Fruit fly (Drosophila melanogaster) whole organism, embryonic: Measurements from ENCODE around the gene Cpr62Bc.

ENCODE experiments used
- Ada2b ChIP-seq: fragments of 200-800 bp; sonication (Bioruptor generic); IDR thresholded peaks from 2 replicates; pipeline ENCODE4 v1.3.6; 2022; ENCODE audit warnings: missing biosample characterization, missing genetic modification characterization
- Atf-2 ChIP-seq: fragments of 200-800 bp; sonication (Bioruptor generic); optimal IDR thresholded peaks from 2 replicates; lab custom pipeline; 2016; ENCODE audit warnings: missing biosample characterization, missing genetic modification characterization
- Awh ChIP-seq: fragments of 200-800 bp; sonication (Bioruptor generic); IDR thresholded peaks from 2 replicates; pipeline ENCODE4, ENCODE4 v1.3.6; 2022; ENCODE audit warnings: missing biosample characterization, missing genetic modification characterization
- CG10431 ChIP-seq: fragments of 200-800 bp; sonication (Bioruptor generic); optimal IDR thresholded peaks from 3 replicates; lab custom pipeline; 2018; ENCODE audit warnings: missing biosample characterization, mild to moderate bottlenecking, missing genetic modification characterization
- CG10543 ChIP-seq: fragments of 200-800 bp; sonication (Bioruptor generic); optimal IDR thresholded peaks from 3 replicates; lab custom pipeline; 2017; ENCODE audit warnings: missing biosample characterization, mild to moderate bottlenecking, missing genetic modification characterization, moderate library complexity
- CG11085 ChIP-seq: fragments of 200-800 bp; sonication (Bioruptor generic); IDR thresholded peaks from 2 replicates; pipeline ENCODE4 v1.3.6; 2022; ENCODE audit warnings: missing biosample characterization, missing genetic modification characterization
- CG12071 ChIP-seq: fragments of 200-800 bp; sonication (Bioruptor generic); optimal IDR thresholded peaks from 3 replicates; lab custom pipeline; 2018; ENCODE audit warnings: missing biosample characterization, mild to moderate bottlenecking, missing genetic modification characterization
- CG12942 ChIP-seq: fragments of 200-800 bp; sonication (Bioruptor generic); optimal IDR thresholded peaks from 3 replicates; lab custom pipeline; 2016; ENCODE audit warnings: missing biosample characterization, missing genetic modification characterization
- CG13775 ChIP-seq: fragments of 200-800 bp; sonication (Bioruptor generic); optimal IDR thresholded peaks from 3 replicates; lab custom pipeline; 2017; ENCODE audit warnings: missing biosample characterization, mild to moderate bottlenecking, missing genetic modification characterization
- CG15011 ChIP-seq: fragments of 200-800 bp; sonication (Bioruptor generic); optimal IDR thresholded peaks from 3 replicates; lab custom pipeline; 2018; ENCODE audit warnings: missing biosample characterization, mild to moderate bottlenecking, missing genetic modification characterization
- CG1603 ChIP-seq: fragments of 200-800 bp; sonication (Bioruptor generic); optimal IDR thresholded peaks from 2 replicates; lab custom pipeline; 2019; ENCODE audit warnings: missing biosample characterization, mild to moderate bottlenecking, missing genetic modification characterization, moderate library complexity
- CG16779 ChIP-seq: fragments of 200-800 bp; sonication (Bioruptor generic); IDR thresholded peaks from 2 replicates; pipeline ENCODE4 v1.3.6; 2022; ENCODE audit warnings: missing biosample characterization, missing genetic modification characterization
- CG17186 ChIP-seq: fragments of 200-800 bp; sonication (Bioruptor generic); optimal IDR thresholded peaks from 3 replicates; lab custom pipeline; 2017; ENCODE audit warnings: missing biosample characterization, missing genetic modification reagents, missing genetic modification characterization
- CG2120 ChIP-seq: fragments of 200-800 bp; sonication (Bioruptor generic); optimal IDR thresholded peaks from 3 replicates; lab custom pipeline; 2016; ENCODE audit warnings: missing biosample characterization, missing genetic modification characterization
- CG3847 ChIP-seq: fragments of 200-800 bp; sonication (Bioruptor generic); IDR thresholded peaks from 2 replicates; pipeline ENCODE4 v1.3.6; 2022; ENCODE audit warnings: missing biosample characterization, missing genetic modification characterization
- CG3995 ChIP-seq: fragments of 200-800 bp; sonication (Bioruptor generic); optimal IDR thresholded peaks from 3 replicates; lab custom pipeline; 2016; ENCODE audit warnings: missing biosample characterization, missing genetic modification characterization
- CG42726 ChIP-seq: fragments of 200-800 bp; sonication (Bioruptor generic); IDR thresholded peaks from 2 replicates; pipeline ENCODE4 v1.3.6; 2022; ENCODE audit warnings: missing biosample characterization, missing genetic modification characterization; ENCODE audit not compliant: partially characterized antibody
- CG6254 ChIP-seq: fragments of 200-800 bp; sonication (Bioruptor generic); optimal IDR thresholded peaks from 3 replicates; lab custom pipeline; 2017; ENCODE audit warnings: mild to moderate bottlenecking, missing biosample characterization, missing genetic modification reagents, missing genetic modification characterization
- CG6654 ChIP-seq: fragments of 200-800 bp; sonication (Bioruptor generic); optimal IDR thresholded peaks from 2 replicates; lab custom pipeline; 2017; ENCODE audit warnings: missing biosample characterization, mild to moderate bottlenecking, missing genetic modification characterization
- CG6689 ChIP-seq: fragments of 200-800 bp; sonication (Bioruptor generic); IDR thresholded peaks from 2 replicates; pipeline ENCODE4 v1.3.6; 2022; ENCODE audit warnings: missing biosample characterization, missing genetic modification characterization
- CG7556 ChIP-seq: fragments of 200-800 bp; sonication (Bioruptor generic); optimal IDR thresholded peaks from 2 replicates; lab custom pipeline; 2017; ENCODE audit warnings: missing biosample characterization, mild to moderate bottlenecking, missing genetic modification characterization
- CG9437 ChIP-seq: fragments of 200-800 bp; sonication (Bioruptor generic); optimal IDR thresholded peaks from 2 replicates; lab custom pipeline; 2018; ENCODE audit warnings: missing biosample characterization, mild to moderate bottlenecking, missing genetic modification characterization
- CrebB ChIP-seq: fragments of 200-800 bp; sonication (Bioruptor generic); optimal IDR thresholded peaks from 3 replicates; lab custom pipeline; 2018; ENCODE audit warnings: missing biosample characterization, mild to moderate bottlenecking, missing genetic modification characterization
- Elba2 ChIP-seq: fragments of 200-800 bp; sonication (Bioruptor generic); optimal IDR thresholded peaks from 3 replicates; lab custom pipeline; 2016; ENCODE audit warnings: missing biosample characterization, missing genetic modification characterization
- Fer2 ChIP-seq: fragments of 200-800 bp; sonication (Bioruptor generic); optimal IDR thresholded peaks from 2 replicates; lab custom pipeline; 2018; ENCODE audit warnings: missing biosample characterization, mild to moderate bottlenecking, missing genetic modification characterization, moderate library complexity
- HmgZ ChIP-seq: fragments of 200-800 bp; sonication (Bioruptor generic); optimal IDR thresholded peaks from 2 replicates; lab custom pipeline; 2018; ENCODE audit warnings: missing biosample characterization, mild to moderate bottlenecking, missing genetic modification characterization
- Hmr ChIP-seq: fragments of 200-800 bp; sonication (Bioruptor generic); optimal IDR thresholded peaks from 3 replicates; lab custom pipeline; 2017; ENCODE audit warnings: mild to moderate bottlenecking, missing biosample characterization, missing genetic modification reagents, missing genetic modification characterization
- Hr39 ChIP-seq: fragments of >200 bp; optimal IDR thresholded peaks from 2 replicates; lab custom pipeline; 2017
- Max ChIP-seq: fragments of 200-800 bp; sonication (Bioruptor generic); optimal IDR thresholded peaks from 2 replicates; lab custom pipeline; 2016; ENCODE audit warnings: missing biosample characterization, mild to moderate bottlenecking, missing genetic modification characterization
- NC2α ChIP-seq: fragments of 200-800 bp; sonication (Bioruptor generic); optimal IDR thresholded peaks from 2 replicates; lab custom pipeline; 2016; ENCODE audit warnings: missing biosample characterization, missing genetic modification characterization
- NC2β ChIP-seq: fragments of 200-800 bp; sonication (Bioruptor generic); optimal IDR thresholded peaks from 2 replicates; lab custom pipeline; 2016; ENCODE audit warnings: missing biosample characterization, missing genetic modification characterization
- Poxn ChIP-seq: fragments of 200-800 bp; sonication (Bioruptor generic); IDR thresholded peaks from 2 replicates; pipeline ENCODE4 v1.3.6; 2022; ENCODE audit warnings: missing biosample characterization, missing genetic modification characterization
- Taf1 ChIP-seq: fragments of 200-800 bp; sonication (Bioruptor generic); IDR thresholded peaks from 2 replicates; pipeline ENCODE4 v1.3.6; 2022; ENCODE audit warnings: missing biosample characterization, missing genetic modification characterization
- Xrp1 ChIP-seq: fragments of 200-800 bp; sonication (Bioruptor generic); IDR thresholded peaks from 2 replicates; pipeline ENCODE4 v1.3.6; 2022; ENCODE audit warnings: missing biosample characterization, missing genetic modification characterization
- btn ChIP-seq: fragments of 200-800 bp; sonication (Bioruptor generic); optimal IDR thresholded peaks from 2 replicates; lab custom pipeline; 2016; ENCODE audit warnings: missing biosample characterization, missing genetic modification characterization
- cg ChIP-seq: fragments of 200-800 bp; sonication (Bioruptor generic); optimal IDR thresholded peaks from 3 replicates; lab custom pipeline; 2019; ENCODE audit warnings: missing biosample characterization, mild to moderate bottlenecking, missing genetic modification characterization, moderate library complexity
- chn ChIP-seq: fragments of 200-800 bp; sonication (Bioruptor generic); optimal IDR thresholded peaks from 2 replicates; lab custom pipeline; 2016; ENCODE audit warnings: missing biosample characterization, missing genetic modification characterization
- ci ChIP-seq: fragments of 200-800 bp; sonication (Bioruptor generic); IDR thresholded peaks from 3 replicates; pipeline ENCODE4 v1.3.6; 2022; ENCODE audit warnings: missing biosample characterization, missing genetic modification characterization
- dan ChIP-seq: fragments of 200-800 bp; sonication (Bioruptor generic); IDR thresholded peaks from 2 replicates; pipeline ENCODE4 v1.3.6; 2022; ENCODE audit warnings: missing biosample characterization, missing genetic modification characterization
- emc ChIP-seq: fragments of 200-800 bp; sonication (Bioruptor generic); optimal IDR thresholded peaks from 2 replicates; lab custom pipeline; 2016; ENCODE audit warnings: missing biosample characterization, missing genetic modification characterization
- hth ChIP-seq: fragments of >200 bp; optimal IDR thresholded peaks from 2 replicates; lab custom pipeline; 2017; ENCODE audit warnings: inconsistent platforms
- jing ChIP-seq: fragments of 200-800 bp; sonication (Bioruptor generic); optimal IDR thresholded peaks from 2 replicates; lab custom pipeline; 2018; ENCODE audit warnings: missing biosample characterization, mild to moderate bottlenecking, missing genetic modification characterization
- klu ChIP-seq: fragments of 200-800 bp; sonication (Bioruptor generic); IDR thresholded peaks from 2 replicates; pipeline ENCODE4 v1.3.6; 2022; ENCODE audit warnings: missing biosample characterization, missing genetic modification characterization
- nerfin-2 ChIP-seq: fragments of 200-800 bp; sonication (Bioruptor generic); IDR thresholded peaks from 2 replicates; pipeline ENCODE4 v1.3.6; 2022; ENCODE audit warnings: missing biosample characterization, missing genetic modification characterization; ENCODE audit not compliant: partially characterized antibody
- nmo ChIP-seq: fragments of 200-800 bp; sonication (Bioruptor generic); optimal IDR thresholded peaks from 2 replicates; lab custom pipeline; 2018; ENCODE audit warnings: missing biosample characterization, mild to moderate bottlenecking, missing genetic modification characterization, moderate library complexity
- otp ChIP-seq: fragments of 200-800 bp; sonication (Bioruptor generic); IDR thresholded peaks from 3 replicates; pipeline ENCODE4, ENCODE4 v1.3.6; 2022; ENCODE audit warnings: missing biosample characterization, missing genetic modification characterization
- ranshi ChIP-seq: fragments of 200-800 bp; sonication (Bioruptor generic); IDR thresholded peaks from 2 replicates; pipeline ENCODE4 v1.3.6; 2022; ENCODE audit warnings: missing biosample characterization, missing genetic modification characterization
- rib ChIP-seq: fragments of 200-800 bp; sonication (Bioruptor generic); IDR thresholded peaks from 2 replicates; pipeline ENCODE4 v1.3.6; 2022; ENCODE audit warnings: missing biosample characterization, missing genetic modification characterization
- salm ChIP-seq: fragments of 200-800 bp; sonication (Bioruptor generic); optimal IDR thresholded peaks from 2 replicates; lab custom pipeline; 2018; ENCODE audit warnings: missing biosample characterization, mild to moderate bottlenecking, missing genetic modification characterization
- shn ChIP-seq: fragments of 200-800 bp; sonication (Bioruptor generic); optimal IDR thresholded peaks from 3 replicates; lab custom pipeline; 2016; ENCODE audit warnings: missing biosample characterization, missing genetic modification characterization
- stc ChIP-seq: fragments of 200-800 bp; sonication (Bioruptor generic); IDR thresholded peaks from 2 replicates; pipeline ENCODE4 v1.3.6; 2022; ENCODE audit warnings: missing biosample characterization, missing genetic modification characterization
- stwl ChIP-seq: fragments of 200-800 bp; sonication (Bioruptor generic); optimal IDR thresholded peaks from 3 replicates; lab custom pipeline; 2018; ENCODE audit warnings: missing biosample characterization, mild to moderate bottlenecking, missing genetic modification characterization, moderate library complexity
- wor ChIP-seq: fragments of 200-800 bp; sonication (Bioruptor generic); IDR thresholded peaks from 2 replicates; pipeline ENCODE4 v1.3.6; 2022; ENCODE audit warnings: missing biosample characterization, missing genetic modification characterization
- yki ChIP-seq: fragments of >200 bp; optimal IDR thresholded peaks from 3 replicates; lab custom pipeline; 2018

Gene Cpr62Bc

DNA sequence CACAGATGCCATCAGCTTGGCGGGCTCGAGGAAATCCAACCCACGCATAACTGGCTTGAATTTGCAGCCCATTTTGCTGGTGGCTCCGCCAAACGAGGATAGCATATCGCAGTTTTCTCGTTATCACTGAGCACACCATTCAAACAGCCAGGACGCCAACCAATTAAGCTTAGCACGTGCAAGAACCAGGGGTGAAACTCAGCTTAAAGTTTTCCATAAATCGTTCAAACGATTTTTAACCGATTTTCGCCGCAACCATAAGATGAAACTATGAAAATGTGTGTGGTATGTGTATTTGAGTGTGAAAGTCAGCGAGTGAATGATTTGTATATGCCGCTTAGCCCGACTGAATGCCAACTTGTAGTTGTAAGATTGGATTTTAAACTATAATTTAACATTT is 49.1 kb upstream of the Cpr62Bc start (continued):
- 0 out of 2 replicates have a peak, but pooled peaks have one; percentile 30 for TF ChIP-seq CG42726
- TF ChIP-seq CG3995 (GFP tag; lab: Kevin White, UChicago): peak; percentile 27
- TF ChIP-seq CG17186 (GFP tag; lab: Kevin White, UChicago): no peak
- peak; percentile 9 for TF ChIP-seq CG6654 (GFP tag; lab: Kevin White, UChicago)
- no peak for TF ChIP-seq yki
- no peak for TF ChIP-seq CrebB (tag; lab: Kevin White, UChicago)
- TF ChIP-seq jing (GFP tag; lab: Kevin White, UChicago): no peak
- TF ChIP-seq hth: no peak
- no peak for TF ChIP-seq NC2α (GFP tag; lab: Kevin White, UChicago)
- TF ChIP-seq otp (GFP tag; lab: Robert Waterston, UW): peak; percentile 38; the same call in 1 of the 3 replicates
- TF ChIP-seq Atf-2: no peak
- peak; percentile 1 for TF ChIP-seq nmo
- TF ChIP-seq CG6254 (GFP tag; lab: Kevin White, UChicago): no peak
- TF ChIP-seq emc (GFP tag; lab: Kevin White, UChicago): no peak
- no peak for TF ChIP-seq ranshi (GFP tag; lab: Robert Waterston, UW)
- no peak for TF ChIP-seq Awh
- TF ChIP-seq Max (GFP tag; lab: Kevin White, UChicago): no peak
- TF ChIP-seq cg: no peak
- TF ChIP-seq CG3847 (GFP tag; lab: Robert Waterston, UW): peak; percentile 26; the same call in 1 of the 2 replicates
- TF ChIP-seq Poxn: no peak
- TF ChIP-seq shn: no peak
- TF ChIP-seq CG7556 (GFP tag; lab: Kevin White, UChicago): no peak
- no peak for TF ChIP-seq NC2β (GFP tag; lab: Kevin White, UChicago)
- 0 out of 3 replicates have a peak, but pooled peaks have one; percentile 5 for TF ChIP-seq ci (GFP tag; lab: Robert Waterston, UW)
- TF ChIP-seq btn (GFP tag; lab: Kevin White, UChicago): no peak
- TF ChIP-seq Elba2 (GFP tag; lab: Kevin White, UChicago): no peak
- TF ChIP-seq Fer2 (tag; lab: Kevin White, UChicago): no peak
- no peak for TF ChIP-seq Hr39 (lab: Kevin White, UChicago)
- TF ChIP-seq Xrp1: no peak
- no peak for TF ChIP-seq rib (GFP tag; lab: Robert Waterston, UW)
- TF ChIP-seq HmgZ: peak; percentile 20
- peak; percentile 55 for TF ChIP-seq CG1603 (tag; lab: Kevin White, UChicago)
- TF ChIP-seq CG10431 (GFP tag; lab: Kevin White, UChicago): no peak
- no peak for TF ChIP-seq CG12942 (GFP tag; lab: Kevin White, UChicago)
- TF ChIP-seq CG6689 (GFP tag; lab: Robert Waterston, UW): no peak
- no peak for TF ChIP-seq CG13775 (GFP tag; lab: Kevin White, UChicago)
- TF ChIP-seq wor: no peak
- TF ChIP-seq dan (GFP tag; lab: Robert Waterston, UW): no peak
- TF ChIP-seq salm: no peak
- no peak for TF ChIP-seq CG2120 (GFP tag; lab: Kevin White, UChicago)
- no peak for TF ChIP-seq CG12071
- no peak for TF ChIP-seq CG15011 (GFP tag; lab: Kevin White, UChicago)
- peak; percentile 1 for TF ChIP-seq Hmr (GFP tag; lab: Kevin White, UChicago)
- no peak for TF ChIP-seq CG16779 (GFP tag; lab: Robert Waterston, UW)
- no peak for TF ChIP-seq CG9437
- TF ChIP-seq klu: no peak
- TF ChIP-seq Taf1 (GFP tag; lab: Robert Waterston, UW): no peak
- TF ChIP-seq CG11085: no peak
- no peak for TF ChIP-seq chn (GFP tag; lab: Kevin White, UChicago)
- no peak for TF ChIP-seq stc (GFP tag; lab: Robert Waterston, UW)
- TF ChIP-seq CG10543: no peak
- TF ChIP-seq stwl (tag; lab: Kevin White, UChicago): peak; percentile 55
- TF ChIP-seq Ada2b (GFP tag; lab: Robert Waterston, UW): no peak
- TF ChIP-seq nerfin-2 (GFP tag; lab: Robert Waterston, UW): no peak
